Fruit fly (Drosophila melanogaster) whole organism, embryonic: Measurements from ENCODE around the gene CG1965.
A peak's percentile ranks its signal among the peaks of the same experiment; 100 is the strongest.

Source experiments
- Atf-2 ChIP-seq: fragments of 200-800 bp; sonication (Bioruptor generic); optimal IDR thresholded peaks from 2 replicates; lab custom pipeline; 2016; ENCODE audit warnings: missing biosample characterization, missing genetic modification characterization
- BEAF-32 ChIP-seq: fragments of 200-800 bp; sonication (Bioruptor generic); optimal IDR thresholded peaks from 3 replicates; lab custom pipeline; 2017; ENCODE audit warnings: missing biosample characterization, missing genetic modification characterization, mild to moderate bottlenecking, moderate library complexity, missing genetic modification reagents
- CG10209 ChIP-seq: fragments of 200-800 bp; sonication (Bioruptor generic); optimal IDR thresholded peaks from 3 replicates; lab custom pipeline; 2017; ENCODE audit warnings: missing biosample characterization, mild to moderate bottlenecking, missing genetic modification characterization, missing genetic modification reagents
- CG10565 ChIP-seq: fragments of 200-800 bp; sonication (Bioruptor generic); optimal IDR thresholded peaks from 3 replicates; lab custom pipeline; 2016; ENCODE audit warnings: missing biosample characterization, mild to moderate bottlenecking, missing genetic modification characterization
- CG10654 ChIP-seq: fragments of 200-800 bp; sonication (Bioruptor generic); optimal IDR thresholded peaks from 2 replicates; lab custom pipeline; 2016; ENCODE audit warnings: missing biosample characterization, missing genetic modification characterization
- CG11093 ChIP-seq: fragments of 200-800 bp; sonication (Bioruptor generic); IDR thresholded peaks from 3 replicates; pipeline ENCODE4 v1.3.6; 2022; ENCODE audit warnings: missing biosample characterization, missing genetic modification characterization
- CG12219 ChIP-seq: fragments of 200-800 bp; sonication (Bioruptor generic); optimal IDR thresholded peaks from 3 replicates; lab custom pipeline; 2018; ENCODE audit warnings: missing biosample characterization, mild to moderate bottlenecking, missing genetic modification characterization
- CG12391 ChIP-seq: fragments of 200-800 bp; sonication (Bioruptor generic); optimal IDR thresholded peaks from 3 replicates; lab custom pipeline; 2018; ENCODE audit warnings: missing biosample characterization, mild to moderate bottlenecking, missing genetic modification characterization, moderate library complexity
- CG12769 ChIP-seq: fragments of 200-800 bp; sonication (Bioruptor generic); optimal IDR thresholded peaks from 2 replicates; lab custom pipeline; 2019; ENCODE audit warnings: missing biosample characterization, mild to moderate bottlenecking, missing genetic modification characterization, moderate library complexity
- CG14014 ChIP-seq: fragments of 200-800 bp; sonication (Bioruptor generic); IDR thresholded peaks from 2 replicates; pipeline ENCODE4 v1.3.6; 2022; ENCODE audit warnings: missing biosample characterization, missing genetic modification characterization
- CG1647 ChIP-seq: fragments of 200-800 bp; sonication (Bioruptor generic); optimal IDR thresholded peaks from 3 replicates; lab custom pipeline; 2016; ENCODE audit warnings: missing biosample characterization, missing genetic modification characterization
- CG16815 ChIP-seq: fragments of 200-800 bp; sonication (Bioruptor generic); optimal IDR thresholded peaks from 3 replicates; lab custom pipeline; 2017; ENCODE audit warnings: missing biosample characterization, mild to moderate bottlenecking, missing genetic modification characterization
- CG17361 ChIP-seq: fragments of 200-800 bp; sonication (Bioruptor generic); IDR thresholded peaks from 3 replicates; pipeline ENCODE4 v1.3.6; 2022; ENCODE audit warnings: missing biosample characterization, missing genetic modification characterization
- CG17568 ChIP-seq: fragments of 200-800 bp; sonication (Bioruptor generic); optimal IDR thresholded peaks from 2 replicates; lab custom pipeline; 2018; ENCODE audit warnings: missing biosample characterization, mild to moderate bottlenecking, missing genetic modification characterization, moderate library complexity
- CG18476 ChIP-seq: fragments of 200-800 bp; sonication (Bioruptor generic); optimal IDR thresholded peaks from 2 replicates; lab custom pipeline; 2016; ENCODE audit warnings: missing biosample characterization, mild to moderate bottlenecking, missing genetic modification characterization
- CG31388 ChIP-seq: fragments of 200-800 bp; sonication (Bioruptor generic); optimal IDR thresholded peaks from 2 replicates; lab custom pipeline; 2016; ENCODE audit warnings: missing biosample characterization, missing genetic modification characterization
- CG3281 ChIP-seq: fragments of 200-800 bp; sonication (Bioruptor generic); optimal IDR thresholded peaks from 3 replicates; lab custom pipeline; 2017; ENCODE audit warnings: missing biosample characterization, mild to moderate bottlenecking, missing genetic modification characterization
- CG6813 ChIP-seq: fragments of 200-800 bp; sonication (Bioruptor generic); optimal IDR thresholded peaks from 2 replicates; lab custom pipeline; 2017; ENCODE audit warnings: missing biosample characterization, missing genetic modification characterization, mild to moderate bottlenecking, moderate library complexity, missing genetic modification reagents
- CG7839 ChIP-seq: fragments of 200-800 bp; sonication (Bioruptor generic); optimal IDR thresholded peaks from 3 replicates; lab custom pipeline; 2018; ENCODE audit warnings: missing biosample characterization, mild to moderate bottlenecking, missing genetic modification characterization, moderate library complexity
- CG8281 ChIP-seq: fragments of 200-800 bp; sonication (Bioruptor generic); optimal IDR thresholded peaks from 2 replicates; lab custom pipeline; 2018; ENCODE audit warnings: missing biosample characterization, mild to moderate bottlenecking, missing genetic modification characterization, moderate library complexity
- Chrac-16 ChIP-seq: fragments of 200-800 bp; sonication (Bioruptor generic); optimal IDR thresholded peaks from 3 replicates; lab custom pipeline; 2016; ENCODE audit warnings: missing biosample characterization, missing genetic modification characterization
- Dip3 ChIP-seq: fragments of 200-800 bp; sonication (Bioruptor generic); optimal IDR thresholded peaks from 3 replicates; lab custom pipeline; 2016; ENCODE audit warnings: missing biosample characterization, missing genetic modification characterization
- Doc2 ChIP-seq: fragments of 200-800 bp; sonication (Bioruptor generic); IDR thresholded peaks from 2 replicates; pipeline ENCODE4 v1.3.6; 2022; ENCODE audit warnings: missing biosample characterization, missing genetic modification characterization
- GATAe ChIP-seq: fragments of 200-800 bp; sonication (Bioruptor generic); conservative IDR thresholded peaks from 2 replicates; pipeline ENCODE4 v1.3.6; 2022; ENCODE audit warnings: missing biosample characterization, missing genetic modification characterization
- H2.0 ChIP-seq: fragments of 200-800 bp; sonication (Bioruptor generic); IDR thresholded peaks from 2 replicates; pipeline ENCODE4 v1.3.6; 2022; ENCODE audit warnings: missing biosample characterization, missing genetic modification characterization
- Hsf ChIP-seq: fragments of 200-800 bp; sonication (Bioruptor generic); optimal IDR thresholded peaks from 3 replicates; lab custom pipeline; 2016; ENCODE audit warnings: missing biosample characterization, missing genetic modification characterization
- Lpt ChIP-seq: fragments of >200 bp; optimal IDR thresholded peaks from 2 replicates; lab custom pipeline; 2018; ENCODE audit warnings: missing biosample characterization, missing genetic modification characterization
- Mad ChIP-seq: fragments of 200-800 bp; sonication (Bioruptor generic); optimal IDR thresholded peaks from 2 replicates; lab custom pipeline; 2016; ENCODE audit warnings: missing biosample characterization, missing genetic modification characterization
- Mes4 ChIP-seq: fragments of 200-800 bp; sonication (Bioruptor generic); optimal IDR thresholded peaks from 2 replicates; lab custom pipeline; 2016; ENCODE audit warnings: missing biosample characterization, missing genetic modification characterization
- Myb ChIP-seq: fragments of 200-800 bp; sonication (Bioruptor generic); optimal IDR thresholded peaks from 2 replicates; lab custom pipeline; 2016; ENCODE audit warnings: missing biosample characterization, missing genetic modification characterization
- Nf-YC ChIP-seq: fragments of 200-800 bp; optimal IDR thresholded peaks from 3 replicates; lab custom pipeline; 2019; ENCODE audit warnings: missing biosample characterization, mild to moderate bottlenecking, missing genetic modification characterization, moderate library complexity
- Opbp ChIP-seq: fragments of 200-800 bp; sonication (Bioruptor generic); IDR thresholded peaks from 3 replicates; pipeline ENCODE4 v1.3.6; 2022; ENCODE audit warnings: missing biosample characterization, missing genetic modification characterization; ENCODE audit not compliant: partially characterized antibody
- Pdp1 ChIP-seq, 2 experiments: fragments of 200-800 bp; sonication (Bioruptor generic); optimal IDR thresholded peaks; 3 replicates each; lab custom pipeline; 2016; ENCODE audit warnings: missing biosample characterization in 2 of 2, missing genetic modification characterization in 2 of 2, mild to moderate bottlenecking in 1 of 2, moderate library complexity in 1 of 2
- Side ChIP-seq: fragments of 200-800 bp; sonication (Bioruptor generic); optimal IDR thresholded peaks from 2 replicates; lab custom pipeline; 2016; ENCODE audit warnings: missing biosample characterization, missing genetic modification characterization
- Sox102F ChIP-seq: fragments of 200-800 bp; sonication (Bioruptor generic); optimal IDR thresholded peaks from 2 replicates; lab custom pipeline; 2018; ENCODE audit warnings: missing biosample characterization, mild to moderate bottlenecking, missing genetic modification characterization, moderate library complexity
- Usf ChIP-seq: fragments of 200-800 bp; sonication (Bioruptor generic); optimal IDR thresholded peaks from 2 replicates; lab custom pipeline; 2017; ENCODE audit warnings: missing genotype, missing biosample characterization, missing genetic modification characterization
- YL-1 ChIP-seq: fragments of 200-800 bp; sonication (Bioruptor generic); optimal IDR thresholded peaks from 3 replicates; lab custom pipeline; 2017; ENCODE audit warnings: missing biosample characterization, mild to moderate bottlenecking, missing genetic modification characterization
- ap ChIP-seq: fragments of 200-800 bp; sonication (Bioruptor generic); IDR thresholded peaks from 2 replicates; pipeline ENCODE4 v1.3.6; 2022; ENCODE audit warnings: missing biosample characterization, missing genetic modification characterization
- cas ChIP-seq: fragments of 200-800 bp; sonication (Bioruptor generic); IDR thresholded peaks from 2 replicates; pipeline ENCODE4 v1.3.6; 2022; ENCODE audit warnings: missing biosample characterization, missing genetic modification characterization
- chn ChIP-seq: fragments of 200-800 bp; sonication (Bioruptor generic); optimal IDR thresholded peaks from 2 replicates; lab custom pipeline; 2016; ENCODE audit warnings: missing biosample characterization, missing genetic modification characterization
- crol ChIP-seq: fragments of 200-800 bp; sonication (Bioruptor generic); IDR thresholded peaks from 2 replicates; pipeline ENCODE4 v1.3.6; 2022; ENCODE audit warnings: missing biosample characterization, missing genetic modification characterization
- h ChIP-seq: fragments of >200 bp; optimal IDR thresholded peaks from 2 replicates; lab custom pipeline; 2017
- knrl ChIP-seq: fragments of 200-800 bp; sonication (Bioruptor generic); IDR thresholded peaks from 3 replicates; pipeline ENCODE4 v1.3.6; 2022; ENCODE audit warnings: missing biosample characterization, missing genetic modification characterization; ENCODE audit not compliant: partially characterized antibody
- mirr ChIP-seq: fragments of 200-800 bp; sonication (Bioruptor generic); optimal IDR thresholded peaks from 3 replicates; lab custom pipeline; 2018; ENCODE audit warnings: missing biosample characterization, mild to moderate bottlenecking, missing genetic modification characterization
- mld ChIP-seq: fragments of 200-800 bp; sonication (Bioruptor generic); IDR thresholded peaks from 3 replicates; pipeline ENCODE4 v1.3.6; 2022; ENCODE audit warnings: missing biosample characterization, missing genetic modification characterization; ENCODE audit not compliant: partially characterized antibody
- nom ChIP-seq: fragments of 200-800 bp; sonication (Bioruptor generic); optimal IDR thresholded peaks from 2 replicates; lab custom pipeline; 2017; ENCODE audit warnings: missing biosample characterization, missing genetic modification characterization, mild to moderate bottlenecking, moderate library complexity, missing genetic modification reagents
- otp ChIP-seq: fragments of 200-800 bp; sonication (Bioruptor generic); IDR thresholded peaks from 3 replicates; pipeline ENCODE4, ENCODE4 v1.3.6; 2022; ENCODE audit warnings: missing biosample characterization, missing genetic modification characterization
- pnt ChIP-seq: fragments of 200-800 bp; sonication (Bioruptor generic); optimal IDR thresholded peaks from 3 replicates; lab custom pipeline; 2016; ENCODE audit warnings: missing biosample characterization, missing genetic modification characterization
- pzg ChIP-seq: fragments of 200-800 bp; sonication (Bioruptor generic); optimal IDR thresholded peaks from 3 replicates; lab custom pipeline; 2018; ENCODE audit warnings: missing biosample characterization, mild to moderate bottlenecking, missing genetic modification characterization, moderate library complexity
- sim ChIP-seq: fragments of 200-800 bp; sonication (Bioruptor generic); IDR thresholded peaks from 2 replicates; pipeline ENCODE4 v1.3.6; 2022; ENCODE audit warnings: missing biosample characterization, missing genetic modification characterization
- slbo ChIP-seq: fragments of 200-800 bp; sonication (Bioruptor generic); IDR thresholded peaks from 2 replicates; pipeline ENCODE4 v1.3.6; 2022; ENCODE audit warnings: missing biosample characterization, missing genetic modification characterization
- slou ChIP-seq: fragments of 200-800 bp; sonication (Bioruptor generic); optimal IDR thresholded peaks from 3 replicates; lab custom pipeline; 2016; ENCODE audit warnings: missing biosample characterization, missing genetic modification characterization

CG1965 gene

dm6 chr3R:7093592-7093991 is 26.4 kb downstream of the CG1965 start (continued):
- TF ChIP-seq CG8281 (tag; lab: Kevin White, UChicago) (no peak), mirr (GFP tag; lab: Kevin White, UChicago) (no peak), CG10565 (no peak), Opbp (GFP tag; lab: Robert Waterston, UW) (no peak), Side (GFP tag; lab: Kevin White, UChicago) (no peak), mld (GFP tag; lab: Robert Waterston, UW) (no peak), CG6813 (no peak), h (lab: Kevin White, UChicago) (no peak), pzg (GFP tag; lab: Kevin White, UChicago) (peak; percentile 32), crol (GFP tag; lab: Robert Waterston, UW) (no peak), ap (GFP tag; lab: Robert Waterston, UW) (no peak), CG1647 (GFP tag; lab: Kevin White, UChicago) (no peak), knrl (GFP tag; lab: Robert Waterston, UW) (no peak), H2.0 (GFP tag; lab: Robert Waterston, UW) (no peak), Usf (GFP tag; lab: Kevin White, UChicago) (no peak), Atf-2 (GFP tag; lab: Kevin White, UChicago) (no peak), CG17568 (GFP tag; lab: Kevin White, UChicago) (no peak), chn (no peak), Chrac-16 (GFP tag; lab: Kevin White, UChicago) (peak; percentile 12), Myb (GFP tag; lab: Kevin White, UChicago) (no peak), CG12219 (GFP tag; lab: Kevin White, UChicago) (no peak), CG12391 (tag; lab: Kevin White, UChicago) (peak; percentile 47), Mes4 (GFP tag; lab: Kevin White, UChicago) (no peak), CG7839 (tag; lab: Kevin White, UChicago) (no peak), pnt (GFP tag; lab: Kevin White, UChicago) (no peak), CG17361 (GFP tag; lab: Robert Waterston, UW) (peak; percentile 42; the same call in 1 of the 3 replicates), YL-1 (GFP tag; lab: Kevin White, UChicago) (no peak), cas (no peak), Doc2 (GFP tag; lab: Robert Waterston, UW) (no peak), CG16815 (GFP tag; lab: Kevin White, UChicago) (no peak), GATAe (GFP tag; lab: Robert Waterston, UW) (no peak), Pdp1 (GFP tag; optimal IDR thresholded peaks at IDR 0.05; lab: Kevin White, UChicago) (no peak), CG11093 (GFP tag; lab: Robert Waterston, UW) (no peak), CG12769 (no peak), slou (GFP tag; lab: Kevin White, UChicago) (no peak), Mad (GFP tag; lab: Kevin White, UChicago) (no peak), Nf-YC (tag; lab: Kevin White, UChicago) (no peak), otp (GFP tag; lab: Robert Waterston, UW) (no peak), BEAF-32 (GFP tag; lab: Kevin White, UChicago) (peak; percentile 52), Dip3 (no peak), CG31388 (GFP tag; lab: Kevin White, UChicago) (no peak), nom (GFP tag; lab: Kevin White, UChicago) (peak; percentile 23), slbo (GFP tag; lab: Robert Waterston, UW) (peak; percentile 61), CG14014 (peak; percentile 26; the same call in 1 of the 2 replicates), Hsf (no peak), CG10654 (GFP tag; lab: Kevin White, UChicago) (no peak), CG3281 (GFP tag; lab: Kevin White, UChicago) (no peak), CG10209 (GFP tag; lab: Kevin White, UChicago) (no peak), CG18476 (GFP tag; lab: Kevin White, UChicago) (no peak), sim (GFP tag; lab: Robert Waterston, UW) (no peak), Sox102F (GFP tag; lab: Kevin White, UChicago) (no peak), Lpt (GFP tag; lab: Kevin White, UChicago) (no peak)
